Worm (Caenorhabditis elegans): ENCODE measurements around the gene T07A5.1.

T07A5.1 gene

ce11 chrIII:10347049-10347448, 41.1 kb upstream of the T07A5.1 start, which contains the start of gene tbx-8:
tbx-8 (plus strand) TSS chrIII:10347349.
- TF ChIP-seq ceh-18 (tag; optimal IDR thresholded peaks at IDR 0.05) (no peak), nhr-11 (tag; optimal IDR thresholded peaks at IDR 0.05) (no peak), ceh-24 (tag; optimal IDR thresholded peaks at IDR 0.05) (no peak)

- no peak for TF ChIP-seq tbx-7 (tag; optimal IDR thresholded peaks at IDR 0.05)
- TF ChIP-seq ceh-14 (tag; optimal IDR thresholded peaks at IDR 0.05): no peak
- no peak for TF ChIP-seq tbx-2 (tag; optimal IDR thresholded peaks at IDR 0.05)
- no peak for TF ChIP-seq unc-55 (GFP tag; optimal IDR thresholded peaks at IDR 0.05)
- no peak for TF ChIP-seq gmeb-2 (tag; optimal IDR thresholded peaks at IDR 0.05)
- no peak for TF ChIP-seq C38D4.7 (GFP tag; optimal IDR thresholded peaks at IDR 0.05)
- no peak for TF ChIP-seq che-1 (tag; optimal IDR thresholded peaks at IDR 0.05)
- TF ChIP-seq madf-2 (tag; optimal IDR thresholded peaks at IDR 0.05): no peak
- no peak for TF ChIP-seq ceh-19 (GFP tag; optimal IDR thresholded peaks at IDR 0.05)
- no peak for TF ChIP-seq pros-1 (tag; optimal IDR thresholded peaks at IDR 0.05)
- TF ChIP-seq ceh-9 (tag; optimal IDR thresholded peaks at IDR 0.05): no peak
- no peak for TF ChIP-seq pqm-1 (tag; optimal IDR thresholded peaks at IDR 0.05)
- TF ChIP-seq elt-4 (tag; optimal IDR thresholded peaks at IDR 0.05): no peak
- no peak for TF ChIP-seq hlh-6 (tag; optimal IDR thresholded peaks at IDR 0.05)
- TF ChIP-seq ceh-45 (GFP tag; IDR thresholded peaks at IDR 0.05): no peak
- no peak for TF ChIP-seq nfya-1 (tag; optimal IDR thresholded peaks at IDR 0.05)
- no peak for TF ChIP-seq ceh-2 (tag; optimal IDR thresholded peaks at IDR 0.05)
- TF ChIP-seq ceh-31 (tag; optimal IDR thresholded peaks at IDR 0.05): no peak
Observed at ce11 chrIII:10344762-10345161, 38.8 kb upstream of the T07A5.1 start.

DNA sequence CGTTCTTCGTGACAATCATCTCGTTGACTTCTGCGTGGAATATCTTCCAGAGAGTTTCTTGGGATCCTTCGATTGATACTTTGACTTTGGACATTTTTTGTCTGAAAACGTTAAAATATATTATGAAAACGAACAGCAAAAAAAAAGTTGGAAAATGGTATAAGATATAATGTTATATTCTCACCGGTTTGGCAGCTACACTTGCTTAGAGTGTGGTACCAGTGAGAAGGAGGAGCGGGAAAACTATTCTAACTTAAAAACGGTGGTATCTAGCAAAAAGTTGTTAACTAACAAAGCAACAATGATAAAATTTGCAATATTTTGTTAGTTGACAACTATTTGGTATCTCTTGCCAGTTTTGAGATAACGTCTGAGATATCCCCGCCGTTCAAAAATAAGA, 35.8 kb upstream of the T07A5.1 start, which contains the start of gene tbx-9:
TSS of gene tbx-9 (minus strand) at position 101 of the 400 bp plus-strand sequence.
- TF ChIP-seq madf-2 (tag; optimal IDR thresholded peaks at IDR 0.05): no peak
- TF ChIP-seq ceh-24 (tag; optimal IDR thresholded peaks at IDR 0.05): no peak
- TF ChIP-seq ceh-2 (tag; optimal IDR thresholded peaks at IDR 0.05): no peak
- TF ChIP-seq ref-2 (tag; optimal IDR thresholded peaks at IDR 0.05): no peak
- no peak for TF ChIP-seq nhr-11 (tag; optimal IDR thresholded peaks at IDR 0.05)
- no peak for TF ChIP-seq ceh-30 (tag; optimal IDR thresholded peaks at IDR 0.05)
- no peak for TF ChIP-seq zip-5 (tag; optimal IDR thresholded peaks at IDR 0.05)
- no peak for TF ChIP-seq ceh-22 (tag; optimal IDR thresholded peaks at IDR 0.05)
- TF ChIP-seq lin-11 (tag; optimal IDR thresholded peaks at IDR 0.05): no peak
- no peak for TF ChIP-seq unc-55 (GFP tag; optimal IDR thresholded peaks at IDR 0.05)
- no peak for TF ChIP-seq dve-1 (tag; optimal IDR thresholded peaks at IDR 0.05)
- no peak for TF ChIP-seq gmeb-2 (tag; optimal IDR thresholded peaks at IDR 0.05)
- no peak for TF ChIP-seq tbx-7 (tag; optimal IDR thresholded peaks at IDR 0.05)
- no peak for TF ChIP-seq sox-2 (GFP tag; IDR thresholded peaks at IDR 0.05)
- TF ChIP-seq hlh-15 (tag; optimal IDR thresholded peaks at IDR 0.05): no peak
- no peak for TF ChIP-seq pax-1 (tag; optimal IDR thresholded peaks at IDR 0.05)
- TF ChIP-seq unc-42 (tag; optimal IDR thresholded peaks at IDR 0.05): no peak
- no peak for TF ChIP-seq ceh-45 (GFP tag; IDR thresholded peaks at IDR 0.05)

DNA sequence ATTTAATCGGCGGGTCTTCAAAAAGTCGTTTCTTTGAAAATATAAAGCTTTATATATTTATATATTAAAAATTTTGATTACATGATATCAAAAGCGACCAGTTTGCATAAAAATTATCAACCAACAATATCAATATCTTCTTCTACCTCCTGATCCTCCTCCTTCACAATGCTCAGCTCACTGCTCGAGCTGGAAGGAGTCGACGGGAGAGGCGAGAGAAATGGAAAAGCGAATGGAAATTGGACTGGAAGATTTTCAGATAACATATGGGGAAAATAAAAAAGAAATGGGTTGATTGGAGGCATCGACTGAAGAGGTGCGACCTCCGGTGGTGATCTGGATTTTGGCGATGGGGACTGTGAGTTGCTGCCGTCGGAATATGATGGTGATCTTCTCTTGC, 34.0 kb upstream of the T07A5.1 start:
- TF ChIP-seq eyg-1 (tag; optimal IDR thresholded peaks at IDR 0.05) (no peak), lim-6 (tag; optimal IDR thresholded peaks at IDR 0.05) (no peak), fax-1 (tag; optimal IDR thresholded peaks at IDR 0.05) (no peak), unc-55 (GFP tag; optimal IDR thresholded peaks at IDR 0.05) (no peak)

ce11 chrIII:10338992-10339852, 33.2 kb upstream of the T07A5.1 start:
- TF ChIP-seq ceh-31 (tag; optimal IDR thresholded peaks at IDR 0.05): no peak
- no peak for TF ChIP-seq ztf-16 (tag; optimal IDR thresholded peaks at IDR 0.05)
- no peak for TF ChIP-seq pha-4 (tag; optimal IDR thresholded peaks at IDR 0.05)
- TF ChIP-seq ceh-30 (tag; optimal IDR thresholded peaks at IDR 0.05): no peak
- TF ChIP-seq sox-4 (tag; optimal IDR thresholded peaks at IDR 0.05): no peak
- TF ChIP-seq ceh-9 (tag; optimal IDR thresholded peaks at IDR 0.05): no peak
- TF ChIP-seq gmeb-2 (tag; optimal IDR thresholded peaks at IDR 0.05): no peak
- no peak for TF ChIP-seq ceh-19 (GFP tag; optimal IDR thresholded peaks at IDR 0.05)
- TF ChIP-seq fkh-10 (GFP tag; optimal IDR thresholded peaks at IDR 0.05): no peak
- no peak for TF ChIP-seq hlh-30 (tag; optimal IDR thresholded peaks at IDR 0.05; ENCODE audit: insufficient read depth)

All from whole organism, late embryonic.